Fruit fly (Drosophila melanogaster): ENCODE results near the gene Sec16.

Gene Sec16

dm6 chrX:12582984-12583869 lies 12.6 kb upstream of the Sec16 start, which contains the start of gene Pits (continued):
- peak; percentile 26 for TF ChIP-seq CG5180 (GFP tag; optimal IDR thresholded peaks at IDR 0.05)
- peak; percentile 26 for TF ChIP-seq CG18619 (GFP tag; optimal IDR thresholded peaks at IDR 0.05)
- TF ChIP-seq Bgb (GFP tag; IDR thresholded peaks at IDR 0.05; ENCODE audit: partially characterized antibody) = peak; percentile 76; the same call in 1 of the 2 replicates
- peak; percentile 45; the same call in 1 of the 2 replicates for TF ChIP-seq lmd (GFP tag; IDR thresholded peaks at IDR 0.05)
- TF ChIP-seq Oli (tag; optimal IDR thresholded peaks at IDR 0.05) = peak; percentile 34
- TF ChIP-seq CG16863 (GFP tag; optimal IDR thresholded peaks at IDR 0.05) = no peak
- no peak for TF ChIP-seq crc (GFP tag; optimal IDR thresholded peaks at IDR 0.05)
- no peak for TF ChIP-seq zfh2 (GFP tag; optimal IDR thresholded peaks at IDR 0.05)
- TF ChIP-seq vnd (GFP tag; IDR thresholded peaks at IDR 0.05; ENCODE audit: partially characterized antibody) = no peak
- TF ChIP-seq insv (GFP tag; optimal IDR thresholded peaks at IDR 0.05) = peak in 1 of 2 experiments; percentile 53
- TF ChIP-seq fru (optimal IDR thresholded peaks at IDR 0.05) = no peak
- no peak for TF ChIP-seq sim (GFP tag; IDR thresholded peaks at IDR 0.05)
- no peak for TF ChIP-seq Sry-β (GFP tag; optimal IDR thresholded peaks at IDR 0.05)
- no peak for TF ChIP-seq CG15011 (GFP tag; optimal IDR thresholded peaks at IDR 0.05)
- peak; percentile 30 for TF ChIP-seq YL-1 (GFP tag; optimal IDR thresholded peaks at IDR 0.05)
- no peak for TF ChIP-seq usp (GFP tag; optimal IDR thresholded peaks at IDR 0.05)
- TF ChIP-seq Dll (GFP tag; IDR thresholded peaks at IDR 0.05; ENCODE audit: partially characterized antibody) = no peak
- peak; percentile 4 for TF ChIP-seq CG10654 (GFP tag; optimal IDR thresholded peaks at IDR 0.05)
- peak; percentile 14 for TF ChIP-seq gcm2 (GFP tag; optimal IDR thresholded peaks at IDR 0.05)
- no peak for TF ChIP-seq bowl (GFP tag; IDR thresholded peaks at IDR 0.05)
- peak; percentile 3 for TF ChIP-seq zen (tag; optimal IDR thresholded peaks at IDR 0.05)
- no peak for TF ChIP-seq Chrac-16 (GFP tag; optimal IDR thresholded peaks at IDR 0.05)
- TF ChIP-seq Trl (optimal IDR thresholded peaks at IDR 0.05) = peak in 1 of 2 experiments; percentile 42
- TF ChIP-seq Trl (GFP tag; optimal IDR thresholded peaks at IDR 0.05) = peak; percentile 59
- TF ChIP-seq CG14667 (GFP tag; IDR thresholded peaks at IDR 0.05) = peak; percentile 32; the same call in 1 of the 2 replicates
- TF ChIP-seq amos (GFP tag; IDR thresholded peaks at IDR 0.05; ENCODE audit: partially characterized antibody) = peak; percentile 59; the same call in 1 of the 2 replicates
- peak; percentile 64 for TF ChIP-seq CG6813 (GFP tag; optimal IDR thresholded peaks at IDR 0.05)
- TF ChIP-seq CG17829 (tag; optimal IDR thresholded peaks at IDR 0.05) = peak; percentile 29
- TF ChIP-seq cad (GFP tag; optimal IDR thresholded peaks at IDR 0.05) = no peak
- TF ChIP-seq sima (GFP tag; optimal IDR thresholded peaks at IDR 0.05) = no peak
- TF ChIP-seq MBD-R2 (GFP tag; IDR thresholded peaks at IDR 0.05) = no peak; the same call in 1 of the 2 replicates
- peak; percentile 45 for TF ChIP-seq CG32532 (GFP tag; IDR thresholded peaks at IDR 0.05)
- TF ChIP-seq CG12391 (tag; optimal IDR thresholded peaks at IDR 0.05) = peak; percentile 55
- TF ChIP-seq hb (GFP tag; IDR thresholded peaks at IDR 0.05; ENCODE audit: partially characterized antibody) = no peak
- peak; percentile 53 for TF ChIP-seq Dad (GFP tag; optimal IDR thresholded peaks at IDR 0.05)
- peak; percentile 70 for TF ChIP-seq CG13287 (GFP tag; IDR thresholded peaks at IDR 0.05; ENCODE audit: partially characterized antibody)
- TF ChIP-seq mld (GFP tag; IDR thresholded peaks at IDR 0.05; ENCODE audit: partially characterized antibody) = 0 out of 3 replicates have a peak, but pooled peaks have one; percentile 43
- no peak for TF ChIP-seq trh (GFP tag; optimal IDR thresholded peaks at IDR 0.05)
- TF ChIP-seq CG32772 (GFP tag; IDR thresholded peaks at IDR 0.05) = no peak
- TF ChIP-seq dan (GFP tag; IDR thresholded peaks at IDR 0.05) = no peak
- TF ChIP-seq Jarid2 (GFP tag; optimal IDR thresholded peaks at IDR 0.05) = peak; percentile 96
- TF ChIP-seq CG4707 (GFP tag; optimal IDR thresholded peaks at IDR 0.05) = peak; percentile 63
- peak in 1 of 2 experiments; percentile 51 for TF ChIP-seq dpn (GFP tag; optimal IDR thresholded peaks at IDR 0.05)
- TF ChIP-seq CG4730 (GFP tag; IDR thresholded peaks at IDR 0.05) = 0 out of 2 replicates have a peak, but pooled peaks have one; percentile 4
- TF ChIP-seq nerfin-1 (tag; optimal IDR thresholded peaks at IDR 0.05) = peak; percentile 48
- peak; percentile 48 for TF ChIP-seq ems (GFP tag; optimal IDR thresholded peaks at IDR 0.05)
- no peak for TF ChIP-seq CG5245 (GFP tag; optimal IDR thresholded peaks at IDR 0.05)
- no peak; the same call in 1 of the 2 replicates for TF ChIP-seq GATAe (GFP tag; conservative IDR thresholded peaks at IDR 0.05)
- peak; percentile 34 for TF ChIP-seq CG30403 (GFP tag; optimal IDR thresholded peaks at IDR 0.05)
